Worm (Caenorhabditis elegans) whole organism, L4 larva: Measurements from ENCODE around the gene set-4.

Experiments
- F44E2.7 ChIP-seq: fragments of 200-800 bp; sonication (Bioruptor generic); IDR thresholded peaks from 2 replicates; pipeline ENCODE4 v2.1.2; 2022; ENCODE audit warnings: missing genetic modification characterization, missing compliant biosample characterization
- fkh-10 ChIP-seq: fragments of 150-350 bp; optimal IDR thresholded peaks from 2 replicates; lab custom pipeline; 2014; ENCODE audit warnings: missing biosample characterization, missing genetic modification reagents, missing genetic modification characterization
- hlh-30 ChIP-seq: sonication (generic microtip); optimal IDR thresholded peaks from 2 replicates; lab custom pipeline; 2017; ENCODE audit warnings: antibody characterized with exemption, mild to moderate bottlenecking, missing genetic modification characterization, missing compliant biosample characterization; ENCODE audit not compliant: insufficient read depth

DNA sequence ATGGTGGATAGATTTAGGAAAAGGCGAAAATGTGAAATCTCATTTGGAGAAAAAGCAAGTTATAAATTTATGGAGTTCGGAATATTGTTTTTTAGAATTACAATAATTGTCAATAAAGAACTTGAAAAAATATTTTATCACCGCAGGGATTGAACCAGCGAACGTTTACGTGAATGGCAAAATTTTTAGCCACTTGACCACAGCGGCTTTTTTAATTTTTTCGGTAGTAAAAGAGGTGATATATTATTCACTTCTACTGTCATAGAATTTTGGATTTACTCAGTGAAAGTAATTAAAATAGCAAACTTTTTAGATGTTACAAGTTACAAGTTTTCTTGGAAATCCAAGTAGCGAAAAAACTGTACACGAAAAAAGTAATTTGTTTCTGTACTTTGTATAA lies 27.1 kb upstream of the set-4 start:
- TF ChIP-seq F44E2.7 (GFP tag; lab: Robert Waterston, UW) (peak; percentile 51; the same call in 1 of the 2 replicates), hlh-30 (tag; lab: Kevin White, UChicago) (no peak), fkh-10 (GFP tag; lab: Kevin White, UChicago) (no peak)
